Fruit fly (Drosophila melanogaster): ENCODE measurements around the gene CG2656.

- no peak for TF ChIP-seq Pif1B (GFP tag; optimal IDR thresholded peaks at IDR 0.05)
- TF ChIP-seq EcR (GFP tag; optimal IDR thresholded peaks at IDR 0.05): peak; percentile 41
- TF ChIP-seq CG8159 (tag; optimal IDR thresholded peaks at IDR 0.05): no peak
- no peak for TF ChIP-seq CG32121 (GFP tag; IDR thresholded peaks at IDR 0.05)
- no peak for TF ChIP-seq Ets98B (GFP tag; IDR thresholded peaks at IDR 0.05)
- TF ChIP-seq CG17806 (tag; optimal IDR thresholded peaks at IDR 0.05): no peak
- TF ChIP-seq D1 (tag; optimal IDR thresholded peaks at IDR 0.05): no peak
- TF ChIP-seq CG15710 (tag; optimal IDR thresholded peaks at IDR 0.05): no peak
- no peak for TF ChIP-seq CG4496 (GFP tag; IDR thresholded peaks at IDR 0.05)
- no peak for TF ChIP-seq CG12605 (GFP tag; IDR thresholded peaks at IDR 0.05)
- TF ChIP-seq Snoo (tag; optimal IDR thresholded peaks at IDR 0.05): no peak
- no peak for TF ChIP-seq CG9948 (tag; optimal IDR thresholded peaks at IDR 0.05)
- no peak for TF ChIP-seq Pif1A (GFP tag; optimal IDR thresholded peaks at IDR 0.05)
These were observed 40.2 kb upstream of the CG2656 start for dm6 chr3R:7104308-7104707.

Measured in whole organism, pupa.